Fruit fly (Drosophila melanogaster): ENCODE measurements around the gene Rbp9.

DNA sequence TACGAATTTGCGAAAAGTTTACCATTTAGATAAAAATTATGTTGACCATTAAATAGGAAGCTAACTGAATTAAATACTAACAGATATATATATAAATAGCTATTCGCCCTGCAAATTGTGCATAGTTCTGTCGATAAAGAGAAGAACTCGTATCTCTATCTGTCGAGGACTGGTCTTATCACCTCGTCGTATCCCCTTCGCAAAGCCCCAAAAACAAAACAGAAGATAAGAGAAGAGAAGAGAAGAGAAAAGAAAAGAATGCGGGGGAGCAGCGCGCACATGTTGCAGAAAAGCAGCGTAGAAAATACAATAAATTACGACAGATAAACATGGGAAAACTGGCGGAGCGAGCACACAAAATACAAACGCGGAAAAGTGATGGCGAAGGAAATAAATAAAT, 18.9 kb upstream of the Rbp9 start:
- no peak for TF ChIP-seq CG1792 (GFP tag; optimal IDR thresholded peaks at IDR 0.05)
- TF ChIP-seq fd102C (GFP tag; optimal IDR thresholded peaks at IDR 0.05) = no peak
- TF ChIP-seq CkIIα-i1 (GFP tag; IDR thresholded peaks at IDR 0.05) = no peak
- TF ChIP-seq h (optimal IDR thresholded peaks at IDR 0.05) = no peak
- TF ChIP-seq CG17612 (GFP tag; IDR thresholded peaks at IDR 0.05) = no peak
- no peak for TF ChIP-seq Meics (GFP tag; optimal IDR thresholded peaks at IDR 0.05)
- no peak for TF ChIP-seq H15 (GFP tag; IDR thresholded peaks at IDR 0.05)
- TF ChIP-seq hth (optimal IDR thresholded peaks at IDR 0.05) = no peak
- no peak for TF ChIP-seq CG4328 (GFP tag; optimal IDR thresholded peaks at IDR 0.05)

Measured in whole organism, embryonic.